Fruit fly (Drosophila melanogaster): Measurements from ENCODE around the gene ab.

ab gene

dm6 chr2L:11281930-11282329, 71.5 kb downstream of the ab start, which contains the start of gene mre11:
Gene mre11, plus strand, starts transcription at chr2L:11282090.
- TF ChIP-seq Dll (optimal IDR thresholded peaks at IDR 0.05) (no peak), usp (GFP tag; optimal IDR thresholded peaks at IDR 0.05) (no peak), EcR (GFP tag; optimal IDR thresholded peaks at IDR 0.05) (no peak), CG8478 (optimal IDR thresholded peaks at IDR 0.05) (no peak), psq (optimal IDR thresholded peaks at IDR 0.05) (no peak), pan (optimal IDR thresholded peaks at IDR 0.05) (no peak)

dm6 chr2L:11285606-11286005, 75.1 kb downstream of the ab start, which contains the start of gene Osi21:
Gene Osi21, minus strand, starts transcription at chr2L:11285706.
- TF ChIP-seq pan (optimal IDR thresholded peaks at IDR 0.05) (no peak), CG8478 (optimal IDR thresholded peaks at IDR 0.05) (no peak), Dll (optimal IDR thresholded peaks at IDR 0.05) (no peak), psq (optimal IDR thresholded peaks at IDR 0.05) (no peak), EcR (GFP tag; optimal IDR thresholded peaks at IDR 0.05) (no peak), usp (GFP tag; optimal IDR thresholded peaks at IDR 0.05) (no peak)

- TF ChIP-seq EcR (GFP tag; optimal IDR thresholded peaks at IDR 0.05) (no peak), pan (optimal IDR thresholded peaks at IDR 0.05) (no peak), usp (GFP tag; optimal IDR thresholded peaks at IDR 0.05) (no peak)
Measured at dm6 chr2L:11295762-11296161, 85.3 kb downstream of the ab start.

- TF ChIP-seq EcR (GFP tag; optimal IDR thresholded peaks at IDR 0.05) (no peak), Dll (optimal IDR thresholded peaks at IDR 0.05) (no peak), pan (optimal IDR thresholded peaks at IDR 0.05) (no peak), usp (GFP tag; optimal IDR thresholded peaks at IDR 0.05) (no peak), psq (optimal IDR thresholded peaks at IDR 0.05) (no peak), CG8478 (optimal IDR thresholded peaks at IDR 0.05) (no peak)
Measured at dm6 chr2L:11296483-11296882, 86.0 kb downstream of the ab start.

dm6 chr2L:11302507-11302906, 92.0 kb downstream of the ab start:
- no peak for TF ChIP-seq usp (GFP tag; optimal IDR thresholded peaks at IDR 0.05)
- TF ChIP-seq Dll (optimal IDR thresholded peaks at IDR 0.05): no peak
- no peak for TF ChIP-seq pan (optimal IDR thresholded peaks at IDR 0.05)
- TF ChIP-seq EcR (GFP tag; optimal IDR thresholded peaks at IDR 0.05): no peak
- no peak for TF ChIP-seq CG8478 (optimal IDR thresholded peaks at IDR 0.05)
- TF ChIP-seq psq (optimal IDR thresholded peaks at IDR 0.05): no peak

- TF ChIP-seq CG8478 (optimal IDR thresholded peaks at IDR 0.05): no peak
- TF ChIP-seq psq (optimal IDR thresholded peaks at IDR 0.05): no peak
- no peak for TF ChIP-seq pan (optimal IDR thresholded peaks at IDR 0.05)
- no peak for TF ChIP-seq EcR (GFP tag; optimal IDR thresholded peaks at IDR 0.05)
Measured at dm6 chr2L:11306091-11306490, 95.6 kb downstream of the ab start.

dm6 chr2L:11307072-11307471, 96.6 kb downstream of the ab start:
- TF ChIP-seq Dll (optimal IDR thresholded peaks at IDR 0.05): no peak
- TF ChIP-seq usp (GFP tag; optimal IDR thresholded peaks at IDR 0.05): no peak
- TF ChIP-seq CG8478 (optimal IDR thresholded peaks at IDR 0.05): no peak
- TF ChIP-seq EcR (GFP tag; optimal IDR thresholded peaks at IDR 0.05): no peak
- no peak for TF ChIP-seq pan (optimal IDR thresholded peaks at IDR 0.05)

dm6 chr2L:11309806-11310205, 99.3 kb downstream of the ab start:
- no peak for TF ChIP-seq psq (optimal IDR thresholded peaks at IDR 0.05)
- no peak for TF ChIP-seq EcR (GFP tag; optimal IDR thresholded peaks at IDR 0.05)
- TF ChIP-seq usp (GFP tag; optimal IDR thresholded peaks at IDR 0.05): no peak
- no peak for TF ChIP-seq CG8478 (optimal IDR thresholded peaks at IDR 0.05)
- no peak for TF ChIP-seq pan (optimal IDR thresholded peaks at IDR 0.05)

Data from whole organism.